Worm (Caenorhabditis elegans) whole organism, young adult: ENCODE data around the gene C16D9.8.

ENCODE experiments used
- ama-1 ChIP-seq, 3 experiments: fragments of 150-350 bp in 1 of 3; sonication (generic microtip) in 2 of 3; optimal IDR thresholded peaks; 2 replicates each; lab custom pipeline; 2014 to 2018; ENCODE audit warnings: missing biosample characterization in 2 of 3, missing genetic modification characterization in 2 of 3, missing genetic modification reagents in 2 of 3
- bed-1 ChIP-seq: fragments of 200-800 bp; sonication (Bioruptor generic); IDR thresholded peaks from 2 replicates; pipeline ENCODE4 v1.3.6; 2022; ENCODE audit warnings: missing genetic modification reagents, missing genetic modification characterization, missing compliant biosample characterization
- ccch-3 ChIP-seq: fragments of 200-800 bp; sonication (Bioruptor generic); optimal IDR thresholded peaks from 2 replicates; lab custom pipeline; 2018; ENCODE audit warnings: mild to moderate bottlenecking, missing genetic modification characterization, missing compliant biosample characterization
- nhr-90 ChIP-seq: sonication (generic microtip); optimal IDR thresholded peaks from 2 replicates; lab custom pipeline; 2016; ENCODE audit warnings: missing genotype, mild to moderate bottlenecking, missing genetic modification characterization, missing compliant biosample characterization
- pha-4 ChIP-seq: fragments of 150-350 bp; sonication (generic microtip); optimal IDR thresholded peaks from 2 replicates; lab custom pipeline; 2014; ENCODE audit warnings: missing biosample characterization, missing genetic modification reagents, missing genetic modification characterization

DNA sequence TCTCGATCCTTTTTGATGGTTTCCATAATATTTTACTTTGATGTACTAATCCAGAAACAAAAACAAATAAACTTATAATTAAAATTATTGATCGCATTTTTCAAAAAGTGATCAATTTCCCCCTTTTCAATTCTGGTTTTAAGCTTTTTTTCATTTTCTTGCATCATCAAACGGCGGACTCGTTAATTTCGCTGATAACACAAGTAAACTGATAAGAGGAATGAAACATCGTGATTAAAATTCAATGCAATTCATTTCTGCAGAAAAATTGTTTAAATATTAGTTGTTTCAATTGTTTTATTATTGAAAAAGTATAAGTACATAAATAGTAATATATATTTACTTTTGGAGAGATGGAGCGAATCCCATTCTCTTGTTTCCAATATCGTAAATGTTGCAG is 3.9 kb upstream of the C16D9.8 start:
- TF ChIP-seq bed-1 = no peak
- TF ChIP-seq ama-1 (optimal IDR thresholded peaks at IDR 0.05; lab: Kevin White, UChicago) = no peak
- no peak for TF ChIP-seq ama-1 (GFP tag; optimal IDR thresholded peaks at IDR 0.05; lab: Kevin White, UChicago)
- TF ChIP-seq pha-4 (tag; lab: Kevin White, UChicago) = no peak
- no peak for TF ChIP-seq ccch-3
- no peak for TF ChIP-seq nhr-90 (tag; lab: Kevin White, UChicago)
